Fruit fly (Drosophila melanogaster) whole organism, wandering third instar larva: ENCODE measurements around the gene CG14131.

Experiments
- Abd-B ChIP-seq: fragments of >200 bp; optimal IDR thresholded peaks from 2 replicates; lab custom pipeline; 2017; ENCODE audit warnings: missing biosample characterization, missing genetic modification characterization
- CG32264 ChIP-seq: fragments of 200-800 bp; sonication (Bioruptor generic); optimal IDR thresholded peaks from 2 replicates; lab custom pipeline; 2016; ENCODE audit warnings: missing biosample characterization, missing genetic modification characterization
- CG9705 ChIP-seq: fragments of 200-800 bp; sonication (Bioruptor generic); optimal IDR thresholded peaks from 2 replicates; lab custom pipeline; 2018; ENCODE audit warnings: missing biosample characterization, mild to moderate bottlenecking, missing genetic modification characterization
- CrebA ChIP-seq: fragments of 200-800 bp; sonication (Bioruptor generic); optimal IDR thresholded peaks from 2 replicates; lab custom pipeline; 2016; ENCODE audit warnings: missing biosample characterization, mild to moderate bottlenecking, missing genetic modification characterization, borderline replicate concordance
- Dfd ChIP-seq: fragments of >200 bp; optimal IDR thresholded peaks from 2 replicates; lab custom pipeline; 2017; ENCODE audit warnings: missing biosample characterization, missing genetic modification characterization
- Dif ChIP-seq: fragments of 200-275, 200-300 bp; sonication (Bioruptor generic); optimal IDR thresholded peaks from 2 replicates; lab custom pipeline; 2018; ENCODE audit warnings: missing biosample characterization, missing genetic modification characterization; ENCODE audit not compliant: partially characterized antibody
- GATAd ChIP-seq: sonication (Bioruptor generic); optimal IDR thresholded peaks from 2 replicates; lab custom pipeline; 2016; ENCODE audit warnings: missing biosample characterization, missing genetic modification characterization
- Hr78 ChIP-seq: fragments of >200 bp; optimal IDR thresholded peaks from 2 replicates; lab custom pipeline; 2017; ENCODE audit warnings: missing biosample characterization, missing genetic modification characterization
- Mio ChIP-seq: sonication (Bioruptor generic); optimal IDR thresholded peaks from 2 replicates; lab custom pipeline; 2016; ENCODE audit warnings: missing biosample characterization, missing genetic modification characterization
- Myc ChIP-seq: fragments of >200 bp; optimal IDR thresholded peaks from 2 replicates; lab custom pipeline; 2017
- OdsH ChIP-seq: fragments of 200-800 bp; sonication (Bioruptor generic); optimal IDR thresholded peaks from 2 replicates; lab custom pipeline; 2016; ENCODE audit warnings: missing biosample characterization, mild to moderate bottlenecking, missing genetic modification characterization
- Rel ChIP-seq, 2 experiments: fragments of 200-800 bp; sonication (Bioruptor generic) in 1 of 2; optimal IDR thresholded peaks; 2 replicates in 1 of 2; 3 replicates in 1 of 2; lab custom pipeline; 2016 to 2019; ENCODE audit warnings: mild to moderate bottlenecking in 2 of 2, missing biosample characterization in 2 of 2, missing genetic modification characterization in 2 of 2, moderate library complexity in 1 of 2
- Sp1 ChIP-seq: fragments of 200-800 bp; sonication (Bioruptor generic); optimal IDR thresholded peaks from 3 replicates; lab custom pipeline; 2019; ENCODE audit warnings: missing biosample characterization, mild to moderate bottlenecking, missing genetic modification characterization, moderate library complexity
- Vsx2 ChIP-seq: fragments of 200-300, 225-300 bp; sonication (Bioruptor generic); optimal IDR thresholded peaks from 2 replicates; lab custom pipeline; 2018; ENCODE audit warnings: missing biosample characterization, missing genetic modification characterization; ENCODE audit not compliant: partially characterized antibody
- br ChIP-seq: fragments of 200-800 bp; sonication (Bioruptor generic); optimal IDR thresholded peaks from 2 replicates; lab custom pipeline; 2016; ENCODE audit warnings: missing biosample characterization, missing genetic modification characterization
- brk ChIP-seq: fragments of 200-800 bp; sonication (Bioruptor generic); optimal IDR thresholded peaks from 2 replicates; lab custom pipeline; 2016; ENCODE audit warnings: missing biosample characterization, mild to moderate bottlenecking, missing genetic modification characterization
- dmrt93B ChIP-seq: fragments of 200-800 bp; sonication (Bioruptor generic); optimal IDR thresholded peaks from 2 replicates; lab custom pipeline; 2018; ENCODE audit warnings: missing biosample characterization, mild to moderate bottlenecking, missing genetic modification characterization
- dsf ChIP-seq: sonication (Bioruptor generic); optimal IDR thresholded peaks from 2 replicates; lab custom pipeline; 2016; ENCODE audit warnings: missing biosample characterization, missing genetic modification characterization, borderline replicate concordance
- foxo ChIP-seq, 2 experiments: fragments of 200-800 bp; sonication (Bioruptor generic); optimal IDR thresholded peaks; 2 replicates in 1 of 2; 3 replicates in 1 of 2; lab custom pipeline; 2016 to 2017; ENCODE audit warnings: missing biosample characterization in 2 of 2, missing genetic modification characterization in 2 of 2
- h ChIP-seq: fragments of 200-800 bp; sonication (Bioruptor generic); optimal IDR thresholded peaks from 3 replicates; lab custom pipeline; 2016; ENCODE audit warnings: missing biosample characterization, mild to moderate bottlenecking, missing genetic modification characterization
- jim ChIP-seq: fragments of 175-275, 200-325 bp; sonication (Bioruptor generic); optimal IDR thresholded peaks from 2 replicates; lab custom pipeline; 2016; ENCODE audit warnings: missing biosample characterization, mild to moderate bottlenecking, missing genetic modification characterization
- lola ChIP-seq: fragments of >200 bp; optimal IDR thresholded peaks from 2 replicates; lab custom pipeline; 2017; ENCODE audit warnings: missing biosample characterization, missing genetic modification characterization
- pan ChIP-seq: fragments of >200 bp; optimal IDR thresholded peaks from 2 replicates; lab custom pipeline; 2017
- psq ChIP-seq: fragments of 200-800 bp; sonication (Bioruptor generic); optimal IDR thresholded peaks from 3 replicates; lab custom pipeline; 2017; ENCODE audit warnings: missing biosample characterization, mild to moderate bottlenecking, missing genetic modification characterization, moderate library complexity
- rgr ChIP-seq: fragments of 200-800 bp; sonication (Bioruptor generic); optimal IDR thresholded peaks from 3 replicates; lab custom pipeline; 2016; ENCODE audit warnings: missing biosample characterization, mild to moderate bottlenecking, missing genetic modification characterization
- sage ChIP-seq: fragments of 200-800 bp; sonication (Bioruptor generic); optimal IDR thresholded peaks from 2 replicates; lab custom pipeline; 2016; ENCODE audit warnings: missing biosample characterization, mild to moderate bottlenecking, missing genetic modification characterization
- sv ChIP-seq: fragments of 200-800 bp; sonication (Bioruptor generic); optimal IDR thresholded peaks from 3 replicates; lab custom pipeline; 2016; ENCODE audit warnings: missing biosample characterization, missing genetic modification characterization
- tai ChIP-seq: sonication (Bioruptor generic); optimal IDR thresholded peaks from 2 replicates; lab custom pipeline; 2016; ENCODE audit warnings: missing biosample characterization, missing genetic modification characterization
- usp ChIP-seq: fragments of >200 bp; optimal IDR thresholded peaks from 2 replicates; lab custom pipeline; 2017; ENCODE audit warnings: missing biosample characterization, missing genetic modification characterization
- woc ChIP-seq: sonication (Bioruptor generic); optimal IDR thresholded peaks from 2 replicates; lab custom pipeline; 2016; ENCODE audit warnings: missing biosample characterization, mild to moderate bottlenecking, missing genetic modification characterization

Gene CG14131

dm6 chr3L:11776731-11777130 lies at the start of gene CG14131:
TSS of gene CG14131 (plus strand) at chr3L:11777073.
- TF ChIP-seq tai (no peak), CrebA (GFP tag; lab: Kevin White, UChicago) (peak; percentile 8), Dif (GFP tag; lab: Kevin White, UChicago) (peak; percentile 57), psq (GFP tag; lab: Kevin White, UChicago) (no peak), sage (no peak), h (GFP tag; lab: Kevin White, UChicago) (peak; percentile 34), br (GFP tag; lab: Kevin White, UChicago) (peak; percentile 33), jim (GFP tag; lab: Kevin White, UChicago) (no peak), CG9705 (GFP tag; lab: Kevin White, UChicago) (no peak), dmrt93B (GFP tag; lab: Kevin White, UChicago) (no peak), Mio (no peak), lola (GFP tag; lab: Kevin White, UChicago) (no peak)

dm6 chr3L:11728147-11728546 lies 48.7 kb upstream of the CG14131 start, which contains the start of gene sunn:
TSS of gene sunn (plus strand) at chr3L:11728348.
- TF ChIP-seq pan (lab: Kevin White, UChicago) = no peak

DNA sequence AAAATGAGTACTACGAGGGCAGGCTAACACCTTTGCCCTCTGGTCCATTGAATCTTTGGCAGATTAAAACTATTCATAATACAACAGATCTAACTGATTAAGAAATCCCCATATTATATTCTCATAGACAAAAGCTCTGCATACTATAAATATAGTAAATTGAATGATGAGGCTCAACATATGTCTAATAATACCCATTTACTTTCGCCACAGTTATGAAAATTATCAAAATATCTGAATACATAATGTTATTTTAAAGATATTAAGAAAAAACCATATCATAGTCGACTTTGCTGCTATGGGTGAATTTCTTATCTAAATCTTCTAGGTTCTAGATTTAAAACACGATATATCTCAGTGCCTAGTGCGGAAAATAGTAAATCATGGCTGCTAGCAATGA lies 45.0 kb upstream of the CG14131 start, which contains the start of gene CG32087:
CG32087 (plus strand) TSS at position 301 of the 400 bp plus-strand sequence.
- TF ChIP-seq Hr78 (no peak), CG32264 (GFP tag; lab: Kevin White, UChicago) (no peak), foxo (GFP tag; optimal IDR thresholded peaks at IDR 0.05; lab: Kevin White, UChicago) (no peak), woc (GFP tag; lab: Kevin White, UChicago) (no peak), Abd-B (GFP tag; lab: Kevin White, UChicago) (no peak), br (GFP tag; lab: Kevin White, UChicago) (no peak), Rel (GFP tag; optimal IDR thresholded peaks at IDR 0.05; lab: Kevin White, UChicago) (no peak), Rel (tag; optimal IDR thresholded peaks at IDR 0.05; lab: Kevin White, UChicago) (no peak), sage (no peak), brk (no peak), CG9705 (GFP tag; lab: Kevin White, UChicago) (no peak), CrebA (GFP tag; lab: Kevin White, UChicago) (no peak), Vsx2 (GFP tag; lab: Kevin White, UChicago) (no peak), dsf (GFP tag; lab: Kevin White, UChicago) (no peak), sv (GFP tag; lab: Kevin White, UChicago) (no peak)

- TF ChIP-seq Dif (GFP tag; lab: Kevin White, UChicago) = no peak
- TF ChIP-seq CG32264 (GFP tag; lab: Kevin White, UChicago) = no peak
- TF ChIP-seq Vsx2 (GFP tag; lab: Kevin White, UChicago) = no peak
- no peak for TF ChIP-seq br (GFP tag; lab: Kevin White, UChicago)
- no peak for TF ChIP-seq lola (GFP tag; lab: Kevin White, UChicago)
- TF ChIP-seq OdsH (GFP tag; lab: Kevin White, UChicago) = no peak
- TF ChIP-seq Rel (GFP tag; optimal IDR thresholded peaks at IDR 0.05; lab: Kevin White, UChicago) = no peak
- no peak for TF ChIP-seq Rel (tag; optimal IDR thresholded peaks at IDR 0.05; lab: Kevin White, UChicago)
- TF ChIP-seq pan (lab: Kevin White, UChicago) = no peak
- TF ChIP-seq Dfd (GFP tag; lab: Kevin White, UChicago) = no peak
- no peak for TF ChIP-seq Myc
- no peak for TF ChIP-seq Mio
- TF ChIP-seq rgr (GFP tag; lab: Kevin White, UChicago) = no peak
- no peak for TF ChIP-seq Sp1
Observed at dm6 chr3L:11751005-11751404, 25.9 kb upstream of the CG14131 start, which contains the start of gene Gr68a. TSS of gene Gr68a (plus strand) at chr3L:11751305.

DNA sequence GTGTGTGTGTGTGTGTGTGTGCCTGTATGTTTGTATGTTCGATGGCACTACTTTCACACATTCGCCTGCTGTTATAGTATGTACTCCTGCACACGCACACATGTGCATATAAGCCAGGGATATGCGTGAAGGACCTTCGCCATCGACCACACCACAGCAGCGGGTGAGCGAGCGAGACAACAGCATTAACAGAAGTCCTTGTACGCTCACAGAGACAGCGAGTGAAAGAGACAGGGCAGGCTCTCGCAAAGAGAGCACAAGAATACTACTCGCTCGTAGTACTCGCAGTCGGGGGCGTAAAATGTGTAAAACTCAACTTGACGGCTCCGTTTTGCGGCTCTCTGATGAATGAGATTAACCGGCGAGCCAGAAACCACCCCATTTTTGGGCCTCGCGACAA lies 11.9 kb upstream of the CG14131 start:
- no peak for TF ChIP-seq usp (GFP tag; lab: Kevin White, UChicago)
- peak; percentile 74 for TF ChIP-seq Dfd (GFP tag; lab: Kevin White, UChicago)
- no peak for TF ChIP-seq sage
- no peak for TF ChIP-seq CG32264 (GFP tag; lab: Kevin White, UChicago)
- no peak for TF ChIP-seq GATAd (GFP tag; lab: Kevin White, UChicago)
- TF ChIP-seq Abd-B (GFP tag; lab: Kevin White, UChicago) = no peak
- no peak for TF ChIP-seq lola (GFP tag; lab: Kevin White, UChicago)
- no peak for TF ChIP-seq CG9705 (GFP tag; lab: Kevin White, UChicago)
